Worm (Caenorhabditis elegans) whole organism, late embryonic: Measurements from ENCODE around the gene dmsr-5.

Experiments
- C08G9.2 ChIP-seq: sonication (generic microtip); optimal IDR thresholded peaks from 2 replicates; lab custom pipeline; 2016; ENCODE audit warnings: mild to moderate bottlenecking, missing genetic modification characterization, moderate library complexity, missing compliant biosample characterization
- C38D4.7 ChIP-seq: fragments of 200-800 bp; sonication (Bioruptor generic); optimal IDR thresholded peaks from 2 replicates; lab custom pipeline; 2018; ENCODE audit warnings: mild to moderate bottlenecking, missing genetic modification characterization, moderate library complexity, missing compliant biosample characterization
- F13H6.1 ChIP-seq: sonication (generic microtip); optimal IDR thresholded peaks from 2 replicates; lab custom pipeline; 2016; ENCODE audit warnings: missing genetic modification characterization, missing compliant biosample characterization
- K02D7.2 ChIP-seq: sonication (generic microtip); optimal IDR thresholded peaks from 2 replicates; lab custom pipeline; 2017; ENCODE audit warnings: mild to moderate bottlenecking, missing genetic modification characterization, missing compliant biosample characterization
- T23F11.4 ChIP-seq: fragments of 200-800 bp; sonication (Bioruptor generic); optimal IDR thresholded peaks from 2 replicates; lab custom pipeline; 2018; ENCODE audit warnings: mild to moderate bottlenecking, missing genetic modification characterization, missing compliant biosample characterization
- Y22D7AL.16 ChIP-seq: sonication (generic microtip); optimal IDR thresholded peaks from 2 replicates; lab custom pipeline; 2016; ENCODE audit warnings: missing genetic modification characterization, missing compliant biosample characterization
- ama-1 ChIP-seq: fragments of 150-350 bp; optimal IDR thresholded peaks from 2 replicates; lab custom pipeline; 2014
- ceh-24 ChIP-seq: sonication (generic microtip); optimal IDR thresholded peaks from 2 replicates; lab custom pipeline; 2016; ENCODE audit warnings: mild to moderate bottlenecking, missing genetic modification characterization, missing compliant biosample characterization
- ceh-30 ChIP-seq: fragments of 150-350 bp; optimal IDR thresholded peaks from 2 replicates; lab custom pipeline; 2014; ENCODE audit warnings: missing biosample characterization, missing genetic modification characterization
- ceh-45 ChIP-seq: fragments of 200-800 bp; sonication (Bioruptor generic); IDR thresholded peaks from 2 replicates; pipeline ENCODE4 v1.3.6; 2022; ENCODE audit warnings: missing genetic modification reagents, missing genetic modification characterization, missing compliant biosample characterization
- ceh-6 ChIP-seq: fragments of 200-800 bp; sonication (Bioruptor generic); optimal IDR thresholded peaks from 2 replicates; lab custom pipeline; 2018; ENCODE audit warnings: mild to moderate bottlenecking, missing genetic modification characterization, missing compliant biosample characterization
- dmd-4 ChIP-seq: sonication (generic microtip); optimal IDR thresholded peaks from 2 replicates; lab custom pipeline; 2016; ENCODE audit warnings: borderline replicate concordance, missing genetic modification characterization, missing compliant biosample characterization
- elt-4 ChIP-seq: sonication (generic microtip); optimal IDR thresholded peaks from 2 replicates; lab custom pipeline; 2016; ENCODE audit warnings: missing genetic modification characterization, missing compliant biosample characterization
- ets-4 ChIP-seq: sonication (generic microtip); optimal IDR thresholded peaks from 2 replicates; lab custom pipeline; 2016; ENCODE audit warnings: missing genetic modification characterization, missing compliant biosample characterization
- fax-1 ChIP-seq: sonication (generic microtip); optimal IDR thresholded peaks from 2 replicates; lab custom pipeline; 2016; ENCODE audit warnings: missing genotype, missing genetic modification characterization, missing compliant biosample characterization
- fkh-10 ChIP-seq: fragments of 150-350 bp; optimal IDR thresholded peaks from 2 replicates; lab custom pipeline; 2014; ENCODE audit warnings: missing biosample characterization, missing genetic modification reagents, missing genetic modification characterization
- gmeb-2 ChIP-seq: sonication (generic microtip); optimal IDR thresholded peaks from 2 replicates; lab custom pipeline; 2016; ENCODE audit warnings: missing genetic modification characterization, inconsistent platforms, missing compliant biosample characterization
- hlh-13 ChIP-seq: fragments of 200-800 bp; sonication (Bioruptor generic); optimal IDR thresholded peaks from 2 replicates; lab custom pipeline; 2018; ENCODE audit warnings: mild to moderate bottlenecking, missing genetic modification characterization, missing compliant biosample characterization
- hlh-15 ChIP-seq: sonication (generic microtip); optimal IDR thresholded peaks from 2 replicates; lab custom pipeline; 2016; ENCODE audit warnings: missing genetic modification characterization, missing compliant biosample characterization
- hlh-30 ChIP-seq: sonication (generic microtip); optimal IDR thresholded peaks from 2 replicates; lab custom pipeline; 2017; ENCODE audit warnings: antibody characterized with exemption, missing genetic modification characterization, missing compliant biosample characterization; ENCODE audit not compliant: insufficient read depth
- hlh-8 ChIP-seq: sonication (generic microtip); optimal IDR thresholded peaks from 2 replicates; lab custom pipeline; 2016; ENCODE audit warnings: missing genotype, missing genetic modification characterization, missing compliant biosample characterization
- madf-2 ChIP-seq: sonication (generic microtip); optimal IDR thresholded peaks from 2 replicates; lab custom pipeline; 2017; ENCODE audit warnings: missing genetic modification characterization, missing compliant biosample characterization
- nhr-232 ChIP-seq: sonication (generic microtip); optimal IDR thresholded peaks from 2 replicates; lab custom pipeline; 2016; ENCODE audit warnings: missing genetic modification characterization, missing compliant biosample characterization
- npax-4 ChIP-seq: sonication (generic microtip); optimal IDR thresholded peaks from 2 replicates; lab custom pipeline; 2016; ENCODE audit warnings: missing genetic modification characterization, missing compliant biosample characterization
- odd-2 ChIP-seq: sonication (generic microtip); optimal IDR thresholded peaks from 2 replicates; lab custom pipeline; 2017; ENCODE audit warnings: antibody characterized with exemption, mild to moderate bottlenecking, missing genetic modification characterization, missing compliant biosample characterization
- pat-9 ChIP-seq: fragments of 200-800 bp; sonication (Bioruptor generic); optimal IDR thresholded peaks from 2 replicates; lab custom pipeline; 2018; ENCODE audit warnings: mild to moderate bottlenecking, missing genetic modification characterization, moderate library complexity, missing compliant biosample characterization
- pax-1 ChIP-seq: fragments of 150-350 bp; optimal IDR thresholded peaks from 2 replicates; lab custom pipeline; 2014; ENCODE audit warnings: missing biosample characterization, missing genetic modification characterization
- pha-2 ChIP-seq: sonication (generic microtip); optimal IDR thresholded peaks from 2 replicates; lab custom pipeline; 2017; ENCODE audit warnings: mild to moderate bottlenecking, missing genetic modification characterization, missing compliant biosample characterization
- pqm-1 ChIP-seq: sonication (generic microtip); optimal IDR thresholded peaks from 2 replicates; lab custom pipeline; 2016; ENCODE audit warnings: missing genetic modification characterization, missing compliant biosample characterization
- pros-1 ChIP-seq: fragments of 150-350 bp; optimal IDR thresholded peaks from 2 replicates; lab custom pipeline; 2014; ENCODE audit warnings: missing biosample characterization, missing genetic modification reagents, missing genetic modification characterization
- ref-2 ChIP-seq: sonication (generic microtip); optimal IDR thresholded peaks from 2 replicates; lab custom pipeline; 2016; ENCODE audit warnings: missing genetic modification characterization, missing compliant biosample characterization
- rnt-1 ChIP-seq: sonication (generic microtip); optimal IDR thresholded peaks from 2 replicates; lab custom pipeline; 2016; ENCODE audit warnings: missing genetic modification characterization, missing compliant biosample characterization
- sdc-2 ChIP-seq: sonication (generic microtip); optimal IDR thresholded peaks from 2 replicates; lab custom pipeline; 2016; ENCODE audit warnings: missing genotype, missing genetic modification characterization, missing compliant biosample characterization
- tbx-2 ChIP-seq: sonication (generic microtip); optimal IDR thresholded peaks from 2 replicates; lab custom pipeline; 2016; ENCODE audit warnings: missing genetic modification characterization, missing compliant biosample characterization
- zip-5 ChIP-seq: sonication (generic microtip); optimal IDR thresholded peaks from 2 replicates; lab custom pipeline; 2016; ENCODE audit warnings: missing genetic modification characterization, missing compliant biosample characterization

The dmsr-5 gene

ce11 chrIII:10947155-10947554, 47.9 kb downstream of the dmsr-5 start, which contains the start of gene strd-1:
Gene strd-1, plus strand, starts transcription at chrIII:10947455.
- TF ChIP-seq pat-9 (no peak), dmd-4 (no peak), rnt-1 (tag; lab: Kevin White, UChicago) (no peak), ceh-45 (GFP tag; lab: Robert Waterston, UW) (no peak), hlh-13 (GFP tag; lab: Kevin White, UChicago) (no peak), K02D7.2 (tag; lab: Kevin White, UChicago) (no peak), fkh-10 (GFP tag; lab: Kevin White, UChicago) (no peak), hlh-8 (tag; lab: Kevin White, UChicago) (no peak), nhr-232 (tag; lab: Kevin White, UChicago) (no peak), npax-4 (no peak), ceh-30 (tag; lab: Kevin White, UChicago) (no peak), pha-2 (tag; lab: Kevin White, UChicago) (no peak), tbx-2 (tag; lab: Kevin White, UChicago) (no peak), hlh-30 (tag; lab: Kevin White, UChicago) (no peak)

- TF ChIP-seq elt-4 (tag; lab: Kevin White, UChicago): no peak
- TF ChIP-seq C38D4.7 (GFP tag; lab: Kevin White, UChicago): no peak
- no peak for TF ChIP-seq hlh-15 (tag; lab: Kevin White, UChicago)
- TF ChIP-seq C08G9.2 (tag; lab: Kevin White, UChicago): no peak
- no peak for TF ChIP-seq odd-2 (tag; lab: Kevin White, UChicago)
- TF ChIP-seq Y22D7AL.16 (tag; lab: Kevin White, UChicago): no peak
- TF ChIP-seq ceh-6 (GFP tag; lab: Kevin White, UChicago): no peak
- TF ChIP-seq pqm-1 (tag; lab: Kevin White, UChicago): no peak
- no peak for TF ChIP-seq ama-1
- TF ChIP-seq ceh-30 (tag; lab: Kevin White, UChicago): no peak
- TF ChIP-seq sdc-2: no peak
- TF ChIP-seq fax-1 (tag; lab: Kevin White, UChicago): no peak
Measured at ce11 chrIII:10945537-10945936, 49.5 kb downstream of the dmsr-5 start.

ce11 chrIII:10942905-10943304, 52.2 kb downstream of the dmsr-5 start:
- TF ChIP-seq T23F11.4 (GFP tag; lab: Kevin White, UChicago): no peak
- TF ChIP-seq elt-4 (tag; lab: Kevin White, UChicago): no peak
- TF ChIP-seq pros-1 (tag; lab: Kevin White, UChicago): no peak
- no peak for TF ChIP-seq pax-1
- TF ChIP-seq ceh-24 (tag; lab: Kevin White, UChicago): no peak
- TF ChIP-seq zip-5: no peak
- TF ChIP-seq ets-4 (tag; lab: Kevin White, UChicago): no peak
- no peak for TF ChIP-seq ceh-45 (GFP tag; lab: Robert Waterston, UW)
- no peak for TF ChIP-seq dmd-4
- TF ChIP-seq madf-2 (tag; lab: Kevin White, UChicago): no peak
- TF ChIP-seq C08G9.2 (tag; lab: Kevin White, UChicago): no peak
- no peak for TF ChIP-seq gmeb-2 (tag; lab: Kevin White, UChicago)
- no peak for TF ChIP-seq pha-2 (tag; lab: Kevin White, UChicago)
- no peak for TF ChIP-seq Y22D7AL.16 (tag; lab: Kevin White, UChicago)
- TF ChIP-seq ref-2: no peak
- no peak for TF ChIP-seq F13H6.1 (tag; lab: Kevin White, UChicago)
